Fruit fly (Drosophila melanogaster) whole organism, embryonic: ENCODE results near the gene Evi5.

Source experiments
- ATbp ChIP-seq: fragments of 200-800 bp; sonication (Bioruptor generic); optimal IDR thresholded peaks from 2 replicates; lab custom pipeline; 2017; ENCODE audit warnings: missing biosample characterization, mild to moderate bottlenecking, missing genetic modification characterization, missing genetic modification reagents
- C15 ChIP-seq: fragments of 200-800 bp; sonication (Bioruptor generic); IDR thresholded peaks from 3 replicates; pipeline ENCODE4 v1.3.6; 2022; ENCODE audit warnings: missing biosample characterization, missing genetic modification characterization
- CG10147 ChIP-seq: fragments of 200-800 bp; sonication (Bioruptor generic); optimal IDR thresholded peaks from 2 replicates; lab custom pipeline; 2019; ENCODE audit warnings: missing biosample characterization, mild to moderate bottlenecking, missing genetic modification characterization, moderate library complexity
- CG10209 ChIP-seq: fragments of 200-800 bp; sonication (Bioruptor generic); optimal IDR thresholded peaks from 3 replicates; lab custom pipeline; 2017; ENCODE audit warnings: missing biosample characterization, mild to moderate bottlenecking, missing genetic modification characterization, missing genetic modification reagents
- CG1024 ChIP-seq: fragments of 200-800 bp; sonication (Bioruptor generic); IDR thresholded peaks from 2 replicates; pipeline ENCODE4 v1.3.6; 2022; ENCODE audit warnings: missing biosample characterization, missing genetic modification characterization
- CG10431 ChIP-seq: fragments of 200-800 bp; sonication (Bioruptor generic); optimal IDR thresholded peaks from 3 replicates; lab custom pipeline; 2018; ENCODE audit warnings: missing biosample characterization, mild to moderate bottlenecking, missing genetic modification characterization
- CG10979 ChIP-seq: fragments of 200-800 bp; sonication (Bioruptor generic); optimal IDR thresholded peaks from 2 replicates; lab custom pipeline; 2018; ENCODE audit warnings: missing biosample characterization, mild to moderate bottlenecking, missing genetic modification characterization, moderate library complexity
- CG12104 ChIP-seq: fragments of 200-800 bp; sonication (Bioruptor generic); optimal IDR thresholded peaks from 3 replicates; lab custom pipeline; 2016; ENCODE audit warnings: missing biosample characterization, missing genetic modification characterization
- CG12391 ChIP-seq: fragments of 200-800 bp; sonication (Bioruptor generic); optimal IDR thresholded peaks from 3 replicates; lab custom pipeline; 2018; ENCODE audit warnings: missing biosample characterization, mild to moderate bottlenecking, missing genetic modification characterization, moderate library complexity
- CG12659 ChIP-seq: fragments of 200-800 bp; sonication (Bioruptor generic); optimal IDR thresholded peaks from 3 replicates; lab custom pipeline; 2017; ENCODE audit warnings: mild to moderate bottlenecking, missing biosample characterization, missing genetic modification reagents, missing genetic modification characterization
- CG12769 ChIP-seq: fragments of 200-800 bp; sonication (Bioruptor generic); optimal IDR thresholded peaks from 2 replicates; lab custom pipeline; 2019; ENCODE audit warnings: missing biosample characterization, mild to moderate bottlenecking, missing genetic modification characterization, moderate library complexity
- CG17829 ChIP-seq: fragments of 200-800 bp; optimal IDR thresholded peaks from 2 replicates; lab custom pipeline; 2019; ENCODE audit warnings: missing biosample characterization, mild to moderate bottlenecking, missing genetic modification characterization, moderate library complexity
- CG18764 ChIP-seq: fragments of 200-800 bp; sonication (Bioruptor generic); optimal IDR thresholded peaks from 3 replicates; lab custom pipeline; 2016; ENCODE audit warnings: missing biosample characterization, missing genetic modification characterization
- CG2202 ChIP-seq: fragments of 200-800 bp; sonication (Bioruptor generic); optimal IDR thresholded peaks from 2 replicates; lab custom pipeline; 2018; ENCODE audit warnings: missing biosample characterization, mild to moderate bottlenecking, missing genetic modification characterization
- CG31365 ChIP-seq: fragments of 200-800 bp; sonication (Bioruptor generic); optimal IDR thresholded peaks from 2 replicates; lab custom pipeline; 2018; ENCODE audit warnings: missing biosample characterization, mild to moderate bottlenecking, missing genetic modification characterization
- CG32767 ChIP-seq: fragments of 200-800 bp; sonication (Bioruptor generic); IDR thresholded peaks from 2 replicates; pipeline ENCODE4 v1.3.6; 2022; ENCODE audit warnings: missing biosample characterization, missing genetic modification characterization
- CG33213 ChIP-seq: fragments of 200-800 bp; sonication (Bioruptor generic); optimal IDR thresholded peaks from 3 replicates; lab custom pipeline; 2016; ENCODE audit warnings: missing biosample characterization, missing genetic modification characterization
- CG33557 ChIP-seq: fragments of 200-800 bp; sonication (Bioruptor generic); optimal IDR thresholded peaks from 2 replicates; lab custom pipeline; 2019; ENCODE audit warnings: missing biosample characterization, mild to moderate bottlenecking, missing genetic modification characterization, moderate library complexity
- CG3726 ChIP-seq: fragments of 200-800 bp; sonication (Bioruptor generic); IDR thresholded peaks from 3 replicates; pipeline ENCODE4, ENCODE4 v1.3.6; 2022; ENCODE audit warnings: missing biosample characterization, missing genetic modification characterization
- CG3847 ChIP-seq: fragments of 200-800 bp; sonication (Bioruptor generic); IDR thresholded peaks from 2 replicates; pipeline ENCODE4 v1.3.6; 2022; ENCODE audit warnings: missing biosample characterization, missing genetic modification characterization
- CG6683 ChIP-seq: fragments of 200-800 bp; sonication (Bioruptor generic); optimal IDR thresholded peaks from 2 replicates; lab custom pipeline; 2017; ENCODE audit warnings: missing biosample characterization, mild to moderate bottlenecking, missing genetic modification characterization, missing genetic modification reagents
- Dip2 ChIP-seq: fragments of 200-800 bp; sonication (Bioruptor generic); IDR thresholded peaks from 2 replicates; pipeline ENCODE4 v1.3.6; 2022; ENCODE audit warnings: missing biosample characterization, missing genetic modification characterization
- Doc3 ChIP-seq: fragments of 200-800 bp; sonication (Bioruptor generic); IDR thresholded peaks from 3 replicates; pipeline ENCODE4 v1.3.6; 2022; ENCODE audit warnings: missing biosample characterization, missing genetic modification characterization; ENCODE audit not compliant: partially characterized antibody
- Fer3 ChIP-seq: fragments of 200-800 bp; sonication (Bioruptor generic); optimal IDR thresholded peaks from 2 replicates; lab custom pipeline; 2018; ENCODE audit warnings: missing biosample characterization, mild to moderate bottlenecking, missing genetic modification characterization, moderate library complexity
- GATAe ChIP-seq: fragments of 200-800 bp; sonication (Bioruptor generic); conservative IDR thresholded peaks from 2 replicates; pipeline ENCODE4 v1.3.6; 2022; ENCODE audit warnings: missing biosample characterization, missing genetic modification characterization
- HLH54F ChIP-seq: fragments of 200-800 bp; sonication (Bioruptor generic); optimal IDR thresholded peaks from 3 replicates; lab custom pipeline; 2016; ENCODE audit warnings: missing biosample characterization, missing genetic modification characterization
- HLHmδ ChIP-seq: fragments of 200-800 bp; sonication (Bioruptor generic); optimal IDR thresholded peaks from 2 replicates; lab custom pipeline; 2018; ENCODE audit warnings: missing biosample characterization, mild to moderate bottlenecking, missing genetic modification characterization, moderate library complexity
- Hr51 ChIP-seq, 2 experiments: fragments of 200-800 bp; sonication (Bioruptor generic); optimal IDR thresholded peaks; 2 replicates in 1 of 2; 3 replicates in 1 of 2; lab custom pipeline; 2016 to 2018; ENCODE audit warnings: missing biosample characterization in 2 of 2, missing genetic modification characterization in 2 of 2, mild to moderate bottlenecking in 1 of 2, moderate library complexity in 1 of 2
- abd-A ChIP-seq: fragments of 200-800 bp; sonication (Bioruptor generic); optimal IDR thresholded peaks from 3 replicates; lab custom pipeline; 2019; ENCODE audit warnings: missing biosample characterization, mild to moderate bottlenecking, missing genetic modification characterization, moderate library complexity
- ap ChIP-seq: fragments of 200-800 bp; sonication (Bioruptor generic); IDR thresholded peaks from 2 replicates; pipeline ENCODE4 v1.3.6; 2022; ENCODE audit warnings: missing biosample characterization, missing genetic modification characterization
- ase ChIP-seq: fragments of 200-800 bp; sonication (Bioruptor generic); IDR thresholded peaks from 3 replicates; pipeline ENCODE4 v1.3.6; 2022; ENCODE audit warnings: missing biosample characterization, missing genetic modification characterization
- ash1 ChIP-seq: fragments of 200-800 bp; sonication (Bioruptor generic); optimal IDR thresholded peaks from 2 replicates; lab custom pipeline; 2018; ENCODE audit warnings: missing biosample characterization, mild to moderate bottlenecking, missing genetic modification characterization
- chn ChIP-seq: fragments of 200-800 bp; sonication (Bioruptor generic); optimal IDR thresholded peaks from 2 replicates; lab custom pipeline; 2016; ENCODE audit warnings: missing biosample characterization, missing genetic modification characterization
- dimm ChIP-seq: fragments of 200-800 bp; sonication (Bioruptor generic); IDR thresholded peaks from 2 replicates; pipeline ENCODE4 v1.3.6; 2022; ENCODE audit warnings: missing biosample characterization, missing genetic modification characterization
- esg ChIP-seq: fragments of 200-800 bp; sonication (Bioruptor generic); conservative IDR thresholded peaks from 2 replicates; pipeline ENCODE4 v1.3.6; 2022; ENCODE audit warnings: missing biosample characterization, missing genetic modification characterization
- h ChIP-seq: fragments of >200 bp; optimal IDR thresholded peaks from 2 replicates; lab custom pipeline; 2017
- jigr1 ChIP-seq: fragments of 200-800 bp; sonication (Bioruptor generic); IDR thresholded peaks from 3 replicates; pipeline ENCODE4 v1.3.6; 2022; ENCODE audit warnings: missing biosample characterization, missing genetic modification characterization
- knrl ChIP-seq: fragments of 200-800 bp; sonication (Bioruptor generic); IDR thresholded peaks from 3 replicates; pipeline ENCODE4 v1.3.6; 2022; ENCODE audit warnings: missing biosample characterization, missing genetic modification characterization; ENCODE audit not compliant: partially characterized antibody
- maf-S ChIP-seq: fragments of 200-800 bp; sonication (Bioruptor generic); optimal IDR thresholded peaks from 2 replicates; lab custom pipeline; 2016; ENCODE audit warnings: missing biosample characterization, missing genetic modification characterization
- nau ChIP-seq: fragments of 200-800 bp; sonication (Bioruptor generic); optimal IDR thresholded peaks from 3 replicates; lab custom pipeline; 2017; ENCODE audit warnings: missing biosample characterization, mild to moderate bottlenecking, missing genetic modification characterization, missing genetic modification reagents
- nerfin-1 ChIP-seq: fragments of 200-800 bp; sonication (Bioruptor generic); optimal IDR thresholded peaks from 3 replicates; lab custom pipeline; 2019; ENCODE audit warnings: missing biosample characterization, mild to moderate bottlenecking, missing genetic modification characterization, moderate library complexity
- oc ChIP-seq: fragments of 200-800 bp; sonication (Bioruptor generic); optimal IDR thresholded peaks from 2 replicates; lab custom pipeline; 2018; ENCODE audit warnings: missing biosample characterization, mild to moderate bottlenecking, missing genetic modification characterization, moderate library complexity
- org-1 ChIP-seq: fragments of 200-800 bp; sonication (Bioruptor generic); optimal IDR thresholded peaks from 2 replicates; lab custom pipeline; 2017; ENCODE audit warnings: missing biosample characterization, missing genetic modification characterization
- scrt ChIP-seq: fragments of 200-800 bp; sonication (Bioruptor generic); optimal IDR thresholded peaks from 2 replicates; lab custom pipeline; 2018; ENCODE audit warnings: missing biosample characterization, mild to moderate bottlenecking, missing genetic modification characterization, moderate library complexity
- sim ChIP-seq: fragments of 200-800 bp; sonication (Bioruptor generic); IDR thresholded peaks from 2 replicates; pipeline ENCODE4 v1.3.6; 2022; ENCODE audit warnings: missing biosample characterization, missing genetic modification characterization
- tll ChIP-seq, 2 experiments: fragments of 200-800 bp in 1 of 2; fragments of >200 bp in 1 of 2; sonication (Bioruptor generic) in 1 of 2; optimal IDR thresholded peaks; 2 replicates each; lab custom pipeline; 2017 to 2019; ENCODE audit warnings: missing biosample characterization in 2 of 2, missing genetic modification characterization in 2 of 2, mild to moderate bottlenecking in 1 of 2, moderate library complexity in 1 of 2
- tna ChIP-seq: fragments of 200-800 bp; sonication (Bioruptor generic); IDR thresholded peaks from 2 replicates; pipeline ENCODE4 v1.3.6; 2022; ENCODE audit warnings: missing biosample characterization, missing genetic modification characterization; ENCODE audit not compliant: partially characterized antibody
- zen2 ChIP-seq: fragments of 200-800 bp; sonication (Bioruptor generic); IDR thresholded peaks from 3 replicates; pipeline ENCODE4 v1.3.6; 2022; ENCODE audit warnings: missing biosample characterization, missing genetic modification characterization; ENCODE audit not compliant: partially characterized antibody

Evi5 gene

dm6 chrX:11449476-11450119 lies 4.6 kb downstream of the Evi5 start (continued):
- TF ChIP-seq CG12659 (GFP tag; lab: Kevin White, UChicago) (peak; percentile 86), CG6683 (GFP tag; lab: Kevin White, UChicago) (peak; percentile 50), chn (GFP tag; lab: Kevin White, UChicago) (peak; percentile 71), esg (GFP tag; lab: Robert Waterston, UW) (peak; percentile 83), tll (GFP tag; optimal IDR thresholded peaks at IDR 0.05; lab: Kevin White, UChicago) (peak; percentile 5 to 37), scrt (GFP tag; lab: Kevin White, UChicago) (peak; percentile 80), maf-S (GFP tag; lab: Kevin White, UChicago) (peak; percentile 70), CG2202 (tag; lab: Kevin White, UChicago) (peak; percentile 43), CG33557 (GFP tag; lab: Kevin White, UChicago) (peak; percentile 50), CG3847 (GFP tag; lab: Robert Waterston, UW) (peak; percentile 82), zen2 (GFP tag; lab: Robert Waterston, UW) (no peak), CG33213 (GFP tag; lab: Kevin White, UChicago) (peak; percentile 72), C15 (GFP tag; lab: Robert Waterston, UW) (0 out of 3 replicates have a peak, but pooled peaks have one; percentile 38), nau (GFP tag; lab: Kevin White, UChicago) (peak; percentile 78), tna (GFP tag; lab: Robert Waterston, UW) (no peak), jigr1 (GFP tag; lab: Robert Waterston, UW) (peak; percentile 63; the same call in 2 of the 3 replicates), h (no peak), CG12769 (peak; percentile 95), Hr51 (GFP tag; optimal IDR thresholded peaks at IDR 0.05; lab: Kevin White, UChicago) (peak; percentile 69 to 88), ATbp (peak; percentile 78), ap (GFP tag; lab: Robert Waterston, UW) (peak; percentile 80), CG32767 (GFP tag; lab: Robert Waterston, UW) (peak; percentile 84), CG10147 (peak; percentile 79), CG31365 (tag; lab: Kevin White, UChicago) (peak; percentile 67), CG12104 (GFP tag; lab: Kevin White, UChicago) (peak; percentile 70), org-1 (GFP tag; lab: Kevin White, UChicago) (peak; percentile 78), CG18764 (GFP tag; lab: Kevin White, UChicago) (peak; percentile 59), ase (GFP tag; lab: Robert Waterston, UW) (peak; percentile 83; the same call in 2 of the 3 replicates), CG17829 (tag; lab: Kevin White, UChicago) (peak; percentile 79), knrl (no peak), HLH54F (GFP tag; lab: Kevin White, UChicago) (peak; percentile 83), Fer3 (peak; percentile 88), Dip2 (GFP tag; lab: Robert Waterston, UW) (peak; percentile 19; the same call in 1 of the 2 replicates), abd-A (tag; lab: Kevin White, UChicago) (peak; percentile 33), HLHmδ (GFP tag; lab: Kevin White, UChicago) (no peak), CG3726 (GFP tag; lab: Robert Waterston, UW) (peak; percentile 62; the same call in 1 of the 3 replicates), CG10431 (GFP tag; lab: Kevin White, UChicago) (peak; percentile 52), Doc3 (GFP tag; lab: Robert Waterston, UW) (no peak), CG12391 (peak; percentile 74), CG10209 (peak; percentile 82), oc (tag; lab: Kevin White, UChicago) (peak; percentile 66), dimm (peak; percentile 55; the same call in 1 of the 2 replicates), CG1024 (GFP tag; lab: Robert Waterston, UW) (peak; percentile 75), sim (GFP tag; lab: Robert Waterston, UW) (peak; percentile 52; the same call in 1 of the 2 replicates), ash1 (GFP tag; lab: Kevin White, UChicago) (no peak), CG10979 (tag; lab: Kevin White, UChicago) (peak; percentile 71), GATAe (GFP tag; lab: Robert Waterston, UW) (peak; percentile 43; the same call in 1 of the 2 replicates), nerfin-1 (tag; lab: Kevin White, UChicago) (peak; percentile 70)
